Worm (Caenorhabditis elegans): ENCODE results near the gene R10H10.4.

R10H10.4 gene

ce11 chrIV:10422230-10422629 is 27.5 kb upstream of the R10H10.4 start:
- TF ChIP-seq unc-120 (tag; optimal IDR thresholded peaks at IDR 0.05; ENCODE audit: poor library complexity, severe bottlenecking): peak; percentile 51
- peak; percentile 64 for TF ChIP-seq hlh-1 (tag; optimal IDR thresholded peaks at IDR 0.05)
- no peak for TF ChIP-seq nhr-28 (tag; optimal IDR thresholded peaks at IDR 0.05)
- no peak for TF ChIP-seq mls-2 (tag; optimal IDR thresholded peaks at IDR 0.05)

ce11 chrIV:10421256-10421655 is 26.5 kb upstream of the R10H10.4 start:
- TF ChIP-seq ham-2 (GFP tag; optimal IDR thresholded peaks at IDR 0.05) (peak; percentile 2), unc-120 (tag; optimal IDR thresholded peaks at IDR 0.05; ENCODE audit: poor library complexity, severe bottlenecking) (no peak), pha-4 (tag; optimal IDR thresholded peaks at IDR 0.05) (peak; percentile 61), bed-3 (GFP tag; optimal IDR thresholded peaks at IDR 0.05) (no peak), cnd-1 (tag; optimal IDR thresholded peaks at IDR 0.05) (peak; percentile 35), lin-32 (GFP tag; optimal IDR thresholded peaks at IDR 0.05) (peak; percentile 57), nhr-2 (tag; optimal IDR thresholded peaks at IDR 0.05) (no peak)

ce11 chrIV:10420440-10420839 is 25.7 kb upstream of the R10H10.4 start:
- TF ChIP-seq elt-1 (tag; optimal IDR thresholded peaks at IDR 0.05; ENCODE audit: borderline replicate concordance, insufficient read depth): no peak
- no peak for TF ChIP-seq lsy-2 (tag; optimal IDR thresholded peaks at IDR 0.05)
- TF ChIP-seq ceh-83 (GFP tag; optimal IDR thresholded peaks at IDR 0.05): no peak

ce11 chrIV:10419896-10420295 is 25.1 kb upstream of the R10H10.4 start:
- TF ChIP-seq unc-120 (tag; optimal IDR thresholded peaks at IDR 0.05; ENCODE audit: poor library complexity, severe bottlenecking): peak; percentile 30
- TF ChIP-seq hlh-1 (tag; optimal IDR thresholded peaks at IDR 0.05): peak; percentile 38
- peak; percentile 75 for TF ChIP-seq unc-62 (GFP tag; optimal IDR thresholded peaks at IDR 0.05)
- no peak for TF ChIP-seq unc-39 (tag; optimal IDR thresholded peaks at IDR 0.05)

- TF ChIP-seq nhr-237 (tag; optimal IDR thresholded peaks at IDR 0.05) (no peak), elt-1 (tag; optimal IDR thresholded peaks at IDR 0.05; ENCODE audit: borderline replicate concordance, insufficient read depth) (no peak), sem-2 (GFP tag; optimal IDR thresholded peaks at IDR 0.05) (no peak)
Measured at ce11 chrIV:10417781-10418180, 23.0 kb upstream of the R10H10.4 start, which contains the start of gene F13B12.6. Gene F13B12.6 (minus strand): TSS chrIV:10417881.

ce11 chrIV:10413828-10414227 is 19.1 kb upstream of the R10H10.4 start, which contains the start of gene R10H10.7:
Gene R10H10.7 (minus strand): TSS chrIV:10413928.
- TF ChIP-seq ceh-39 (tag; optimal IDR thresholded peaks at IDR 0.05) (no peak), unc-120 (tag; optimal IDR thresholded peaks at IDR 0.05; ENCODE audit: poor library complexity, severe bottlenecking) (no peak), elt-3 (tag; optimal IDR thresholded peaks at IDR 0.05) (no peak), ceh-43 (GFP tag; optimal IDR thresholded peaks at IDR 0.05) (no peak)

- TF ChIP-seq mep-1 (tag; optimal IDR thresholded peaks at IDR 0.05): no peak
- TF ChIP-seq elt-3 (tag; optimal IDR thresholded peaks at IDR 0.05): no peak
- TF ChIP-seq ceh-83 (GFP tag; optimal IDR thresholded peaks at IDR 0.05): no peak
- no peak for TF ChIP-seq drap-1 (GFP tag; optimal IDR thresholded peaks at IDR 0.05)
- TF ChIP-seq cnd-1 (tag; optimal IDR thresholded peaks at IDR 0.05): no peak
Measured at ce11 chrIV:10409377-10409776, 14.6 kb upstream of the R10H10.4 start, which contains the start of gene rfk-1. Gene rfk-1 (minus strand): TSS chrIV:10409477.

- no peak for TF ChIP-seq nhr-76 (tag; optimal IDR thresholded peaks at IDR 0.05)
- TF ChIP-seq unc-62 (GFP tag; optimal IDR thresholded peaks at IDR 0.05): peak; percentile 52
- no peak for TF ChIP-seq ceh-43 (GFP tag; optimal IDR thresholded peaks at IDR 0.05)
- peak; percentile 14 for TF ChIP-seq pha-4 (tag; optimal IDR thresholded peaks at IDR 0.05)
- TF ChIP-seq unc-120 (tag; optimal IDR thresholded peaks at IDR 0.05; ENCODE audit: poor library complexity, severe bottlenecking): peak; percentile 92
- peak; percentile 42 for TF ChIP-seq sptf-1 (tag; optimal IDR thresholded peaks at IDR 0.05)
- TF ChIP-seq drap-1 (GFP tag; optimal IDR thresholded peaks at IDR 0.05): peak; percentile 10
- peak; percentile 53 for TF ChIP-seq ham-2 (GFP tag; optimal IDR thresholded peaks at IDR 0.05)
- TF ChIP-seq ces-1 (GFP tag; optimal IDR thresholded peaks at IDR 0.05): peak; percentile 83
- no peak for TF ChIP-seq ceh-39 (tag; optimal IDR thresholded peaks at IDR 0.05)
- TF ChIP-seq lin-13 (tag; optimal IDR thresholded peaks at IDR 0.05): peak; percentile 29
- TF ChIP-seq cnd-1 (tag; optimal IDR thresholded peaks at IDR 0.05): peak; percentile 8
- TF ChIP-seq nhr-237 (tag; optimal IDR thresholded peaks at IDR 0.05): no peak
- peak; percentile 42 for TF ChIP-seq mep-1 (tag; optimal IDR thresholded peaks at IDR 0.05)
- TF ChIP-seq blmp-1 (tag; optimal IDR thresholded peaks at IDR 0.05): peak; percentile 71
- TF ChIP-seq lsy-2 (tag; optimal IDR thresholded peaks at IDR 0.05): no peak
- TF ChIP-seq mls-2 (tag; optimal IDR thresholded peaks at IDR 0.05): peak; percentile 67
Measured at ce11 chrIV:10403193-10404058, 8.7 kb upstream of the R10H10.4 start, which contains the start of gene gpa-7. Gene gpa-7 (plus strand): TSS chrIV:10404008.

Measured in whole organism, mixed stage, embryonic.